Worm (Caenorhabditis elegans): ENCODE measurements around the gene C03E10.3.

DNA sequence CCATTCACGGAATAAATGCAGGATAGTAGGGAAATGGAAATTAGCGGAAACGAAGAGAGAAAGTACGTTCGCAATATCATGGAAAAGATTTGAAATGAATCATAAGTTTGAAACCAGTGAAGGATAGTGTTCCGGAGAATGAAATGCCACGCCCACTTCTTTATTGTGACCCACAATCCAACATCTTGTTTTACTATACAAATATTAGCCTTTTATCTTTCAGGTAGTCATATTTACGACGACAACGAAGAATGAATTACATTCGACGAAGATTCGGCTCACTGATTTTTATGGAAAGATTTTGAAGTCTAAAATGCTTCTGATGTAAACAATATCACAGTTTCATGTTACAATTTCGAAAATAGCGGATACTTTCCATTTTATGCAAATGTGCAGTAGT is 30.6 kb downstream of the C03E10.3 start, which contains the start of gene cutl-18:
- no peak for TF ChIP-seq ZK546.5 (tag; optimal IDR thresholded peaks at IDR 0.05)
- no peak for TF ChIP-seq ceh-82 (tag; optimal IDR thresholded peaks at IDR 0.05)
- TF ChIP-seq skn-1 (tag; optimal IDR thresholded peaks at IDR 0.05) = no peak
- TF ChIP-seq dmd-4 (tag; optimal IDR thresholded peaks at IDR 0.05) = no peak
- TF ChIP-seq peb-1 (tag; optimal IDR thresholded peaks at IDR 0.05) = no peak
